Fruit fly (Drosophila melanogaster) whole organism, wandering third instar larva: Measurements from ENCODE around the gene CG15456.
A peak's percentile ranks its signal among the peaks of the same experiment; 100 is the strongest.

Experiments used
- Abd-B ChIP-seq: fragments of >200 bp; optimal IDR thresholded peaks from 2 replicates; lab custom pipeline; 2017; ENCODE audit warnings: missing biosample characterization, missing genetic modification characterization
- CrebA ChIP-seq: fragments of 200-800 bp; sonication (Bioruptor generic); optimal IDR thresholded peaks from 2 replicates; lab custom pipeline; 2016; ENCODE audit warnings: missing biosample characterization, mild to moderate bottlenecking, missing genetic modification characterization, borderline replicate concordance
- Dfd ChIP-seq: fragments of >200 bp; optimal IDR thresholded peaks from 2 replicates; lab custom pipeline; 2017; ENCODE audit warnings: missing biosample characterization, missing genetic modification characterization
- Dif ChIP-seq: fragments of 200-275, 200-300 bp; sonication (Bioruptor generic); optimal IDR thresholded peaks from 2 replicates; lab custom pipeline; 2018; ENCODE audit warnings: missing biosample characterization, missing genetic modification characterization; ENCODE audit not compliant: partially characterized antibody
- Hr78 ChIP-seq: fragments of >200 bp; optimal IDR thresholded peaks from 2 replicates; lab custom pipeline; 2017; ENCODE audit warnings: missing biosample characterization, missing genetic modification characterization
- Jra ChIP-seq: sonication (Bioruptor generic); optimal IDR thresholded peaks from 2 replicates; lab custom pipeline; 2016; ENCODE audit warnings: missing biosample characterization, missing genetic modification characterization
- N ChIP-seq: fragments of >200 bp; optimal IDR thresholded peaks from 2 replicates; lab custom pipeline; 2018; ENCODE audit warnings: missing biosample characterization, missing external identifiers, missing genetic modification characterization
- fru ChIP-seq: fragments of 200-800 bp; sonication (Bioruptor generic); optimal IDR thresholded peaks from 3 replicates; lab custom pipeline; 2016; ENCODE audit warnings: missing biosample characterization, mild to moderate bottlenecking, missing genetic modification characterization
- h ChIP-seq: fragments of 200-800 bp; sonication (Bioruptor generic); optimal IDR thresholded peaks from 3 replicates; lab custom pipeline; 2016; ENCODE audit warnings: missing biosample characterization, mild to moderate bottlenecking, missing genetic modification characterization
- jim ChIP-seq: fragments of 175-275, 200-325 bp; sonication (Bioruptor generic); optimal IDR thresholded peaks from 2 replicates; lab custom pipeline; 2016; ENCODE audit warnings: missing biosample characterization, mild to moderate bottlenecking, missing genetic modification characterization
- pan ChIP-seq: fragments of >200 bp; optimal IDR thresholded peaks from 2 replicates; lab custom pipeline; 2017
- rgr ChIP-seq: fragments of 200-800 bp; sonication (Bioruptor generic); optimal IDR thresholded peaks from 3 replicates; lab custom pipeline; 2016; ENCODE audit warnings: missing biosample characterization, mild to moderate bottlenecking, missing genetic modification characterization
- sage ChIP-seq: fragments of 200-800 bp; sonication (Bioruptor generic); optimal IDR thresholded peaks from 2 replicates; lab custom pipeline; 2016; ENCODE audit warnings: missing biosample characterization, mild to moderate bottlenecking, missing genetic modification characterization
- usp ChIP-seq: fragments of >200 bp; optimal IDR thresholded peaks from 2 replicates; lab custom pipeline; 2017; ENCODE audit warnings: missing biosample characterization, missing genetic modification characterization

dm6 chrX:20433345-20434332, 6.8 kb upstream of the CG15456 start, which contains the start of gene CG1695:
- no peak for TF ChIP-seq Abd-B (GFP tag; lab: Kevin White, UChicago)
- no peak for TF ChIP-seq pan
- no peak for TF ChIP-seq usp
- TF ChIP-seq h (GFP tag; lab: Kevin White, UChicago), result no peak
- TF ChIP-seq fru (GFP tag; lab: Kevin White, UChicago), result no peak
- TF ChIP-seq Dif, result no peak
- TF ChIP-seq Dfd (GFP tag; lab: Kevin White, UChicago), result no peak
- no peak for TF ChIP-seq Hr78
- no peak for TF ChIP-seq CrebA
- TF ChIP-seq N (GFP tag; lab: Kevin White, UChicago), result peak; percentile 26
- no peak for TF ChIP-seq rgr (GFP tag; lab: Kevin White, UChicago)
- no peak for TF ChIP-seq jim (GFP tag; lab: Kevin White, UChicago)
- TF ChIP-seq Jra, result no peak
- no peak for TF ChIP-seq sage (GFP tag; lab: Kevin White, UChicago)
